Worm (Caenorhabditis elegans): ENCODE data around the gene clh-5.

clh-5 gene

DNA sequence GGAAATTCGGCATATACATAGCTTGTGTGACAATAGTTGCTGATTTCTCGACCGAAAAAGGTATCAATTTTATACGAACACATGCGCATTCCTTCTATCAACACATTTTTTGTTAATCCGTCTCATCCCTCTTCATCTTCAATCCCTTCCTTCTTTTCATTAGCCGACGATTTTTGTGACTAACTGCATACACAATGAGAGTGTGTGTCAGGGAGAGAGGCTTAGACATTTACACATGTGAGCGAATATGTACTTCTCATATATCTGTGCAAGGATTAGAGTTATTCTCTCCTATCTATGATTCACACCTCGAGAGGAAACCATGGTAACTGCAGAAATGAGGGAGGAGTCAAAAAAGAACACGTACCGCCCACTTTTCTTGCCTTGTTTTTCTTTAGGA is 31.9 kb upstream of the clh-5 start:
- TF ChIP-seq ceh-9 (tag; optimal IDR thresholded peaks at IDR 0.05) (no peak), nhr-25 (tag; optimal IDR thresholded peaks at IDR 0.05) (peak; percentile 49), ZK546.5 (tag; optimal IDR thresholded peaks at IDR 0.05) (no peak), sea-2 (GFP tag; optimal IDR thresholded peaks at IDR 0.05) (no peak), nhr-11 (tag; optimal IDR thresholded peaks at IDR 0.05) (peak; percentile 23)

DNA sequence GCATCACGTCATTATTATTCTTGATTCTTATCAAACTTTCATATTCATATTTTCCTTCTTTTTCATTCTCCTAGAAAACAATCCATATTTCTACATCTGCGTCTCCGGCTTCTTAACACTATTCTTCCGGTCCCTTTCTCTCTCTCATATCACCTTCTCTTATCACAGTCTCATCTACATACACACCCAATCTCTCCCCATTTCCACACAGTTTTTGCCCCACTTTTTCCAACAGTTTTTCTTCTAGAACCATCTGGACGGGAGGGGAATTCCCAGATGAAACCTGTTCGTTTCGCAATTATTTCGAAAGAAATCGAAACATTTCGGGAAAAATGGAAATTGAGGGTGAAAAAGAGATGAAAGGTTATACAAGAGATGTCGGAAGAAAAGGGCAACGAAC is 29.7 kb upstream of the clh-5 start:
- no peak for TF ChIP-seq ZK546.5 (tag; optimal IDR thresholded peaks at IDR 0.05)
- TF ChIP-seq egl-27 (tag; optimal IDR thresholded peaks at IDR 0.05): no peak
- TF ChIP-seq hmg-11 (tag; optimal IDR thresholded peaks at IDR 0.05): no peak
- TF ChIP-seq elt-1 (tag; optimal IDR thresholded peaks at IDR 0.05): no peak
- no peak for TF ChIP-seq ceh-16 (tag; optimal IDR thresholded peaks at IDR 0.05)
- TF ChIP-seq mdl-1 (tag; optimal IDR thresholded peaks at IDR 0.05): no peak
- no peak for TF ChIP-seq ztf-4 (tag; optimal IDR thresholded peaks at IDR 0.05)
- peak; percentile 46 for TF ChIP-seq nfya-1 (tag; optimal IDR thresholded peaks at IDR 0.05; ENCODE audit: insufficient read depth)
- no peak for TF ChIP-seq skn-1 (tag; optimal IDR thresholded peaks at IDR 0.05)
- TF ChIP-seq zag-1 (tag; optimal IDR thresholded peaks at IDR 0.05): no peak
- peak; percentile 50 for TF ChIP-seq nhr-43 (tag; optimal IDR thresholded peaks at IDR 0.05; ENCODE audit: poor library complexity, severe bottlenecking)
- peak; percentile 47 for TF ChIP-seq fos-1 (tag; optimal IDR thresholded peaks at IDR 0.05)
- TF ChIP-seq nhr-67 (tag; optimal IDR thresholded peaks at IDR 0.05): no peak
- peak; percentile 43 for TF ChIP-seq R02D3.7 (tag; optimal IDR thresholded peaks at IDR 0.05)
- peak; percentile 69 for TF ChIP-seq pqm-1 (tag; optimal IDR thresholded peaks at IDR 0.05)
- TF ChIP-seq ceh-82 (tag; optimal IDR thresholded peaks at IDR 0.05): no peak
- peak; percentile 97 for TF ChIP-seq nhr-23 (tag; optimal IDR thresholded peaks at IDR 0.05)
- no peak for TF ChIP-seq nhr-11 (tag; optimal IDR thresholded peaks at IDR 0.05)
- TF ChIP-seq jun-1 (tag; optimal IDR thresholded peaks at IDR 0.05): no peak
- TF ChIP-seq ceh-9 (tag; optimal IDR thresholded peaks at IDR 0.05): no peak
- TF ChIP-seq fkh-2 (tag; optimal IDR thresholded peaks at IDR 0.05): no peak
- TF ChIP-seq nhr-76 (tag; optimal IDR thresholded peaks at IDR 0.05): no peak
- peak; percentile 65 for TF ChIP-seq lsy-12 (tag; optimal IDR thresholded peaks at IDR 0.05)
- peak; percentile 93 for TF ChIP-seq elt-2 (tag; optimal IDR thresholded peaks at IDR 0.05)
- no peak for TF ChIP-seq daf-12 (tag; optimal IDR thresholded peaks at IDR 0.05)
- TF ChIP-seq nhr-237 (tag; optimal IDR thresholded peaks at IDR 0.05): no peak
- no peak for TF ChIP-seq eor-1 (tag; optimal IDR thresholded peaks at IDR 0.05)
- TF ChIP-seq aly-2 (tag; optimal IDR thresholded peaks at IDR 0.05): no peak
- TF ChIP-seq sea-2 (GFP tag; optimal IDR thresholded peaks at IDR 0.05): no peak
- no peak for TF ChIP-seq lin-15B (tag; optimal IDR thresholded peaks at IDR 0.05)
- TF ChIP-seq nhr-77 (tag; optimal IDR thresholded peaks at IDR 0.05): no peak
- TF ChIP-seq elt-3 (tag; optimal IDR thresholded peaks at IDR 0.05): peak in 1 of 3 experiments; percentile 89
- no peak for TF ChIP-seq nhr-28 (tag; optimal IDR thresholded peaks at IDR 0.05)
- TF ChIP-seq ama-1 (optimal IDR thresholded peaks at IDR 0.05): peak; percentile 16
- TF ChIP-seq unc-39 (tag; optimal IDR thresholded peaks at IDR 0.05): no peak
- TF ChIP-seq mml-1 (tag; optimal IDR thresholded peaks at IDR 0.05): no peak
- TF ChIP-seq tbx-2 (tag; optimal IDR thresholded peaks at IDR 0.05): no peak
- no peak for TF ChIP-seq snpc-4 (tag; optimal IDR thresholded peaks at IDR 0.05)
- no peak for TF ChIP-seq fkh-10 (GFP tag; optimal IDR thresholded peaks at IDR 0.05)
- TF ChIP-seq egl-5 (tag; optimal IDR thresholded peaks at IDR 0.05): no peak
- TF ChIP-seq lin-39 (tag; optimal IDR thresholded peaks at IDR 0.05): no peak
- TF ChIP-seq ceh-28 (tag; optimal IDR thresholded peaks at IDR 0.05): peak; percentile 76
- peak; percentile 29 for TF ChIP-seq pha-4 (tag; optimal IDR thresholded peaks at IDR 0.05)
- TF ChIP-seq ztf-11 (tag; optimal IDR thresholded peaks at IDR 0.05): no peak
- peak; percentile 82 for TF ChIP-seq nhr-25 (tag; optimal IDR thresholded peaks at IDR 0.05)
- TF ChIP-seq unc-62 (GFP tag; optimal IDR thresholded peaks at IDR 0.05): no peak
- no peak for TF ChIP-seq nhr-12 (tag; optimal IDR thresholded peaks at IDR 0.05)
